Fruit fly (Drosophila melanogaster): Measurements from ENCODE around the gene CG33339.
A peak's percentile ranks its signal among the peaks of the same experiment; 100 is the strongest.

Gene CG33339

DNA sequence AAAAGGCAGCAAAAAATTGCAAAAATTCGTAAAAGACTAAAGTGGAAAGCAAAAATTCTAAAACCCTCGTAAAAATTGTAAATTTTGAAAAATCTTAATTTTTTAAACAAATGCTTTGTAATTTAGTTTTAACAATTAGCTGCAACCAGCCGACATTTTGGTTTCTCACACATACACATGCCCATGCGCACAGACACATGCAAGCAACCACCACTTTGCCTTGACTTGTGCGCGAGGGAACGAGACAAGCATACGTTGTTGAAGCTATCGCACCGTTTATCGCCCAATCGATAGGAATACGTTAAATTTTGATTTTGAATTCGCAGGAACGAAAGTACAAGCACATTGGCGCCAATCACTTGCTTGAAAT is 41.3 kb upstream of the CG33339 start (continued):
- no peak for TF ChIP-seq fd102C (GFP tag; optimal IDR thresholded peaks at IDR 0.05)
- TF ChIP-seq Gug (GFP tag; IDR thresholded peaks at IDR 0.05): no peak
- no peak for TF ChIP-seq Usf (GFP tag; optimal IDR thresholded peaks at IDR 0.05)
- no peak for TF ChIP-seq CG3163 (GFP tag; optimal IDR thresholded peaks at IDR 0.05)
- no peak for TF ChIP-seq CG10431 (GFP tag; optimal IDR thresholded peaks at IDR 0.05)
- TF ChIP-seq CG16813 (GFP tag; IDR thresholded peaks at IDR 0.05; ENCODE audit: partially characterized antibody): peak; percentile 57
- no peak for TF ChIP-seq Hr3 (GFP tag; optimal IDR thresholded peaks at IDR 0.05)
- TF ChIP-seq CG5180 (GFP tag; optimal IDR thresholded peaks at IDR 0.05): no peak
- TF ChIP-seq CG14014 (GFP tag; IDR thresholded peaks at IDR 0.05): no peak
- TF ChIP-seq ewg (GFP tag; optimal IDR thresholded peaks at IDR 0.05): peak; percentile 99
- no peak for TF ChIP-seq Stat92E (GFP tag; optimal IDR thresholded peaks at IDR 0.05)
- no peak for TF ChIP-seq Awh (GFP tag; IDR thresholded peaks at IDR 0.05)
- TF ChIP-seq CG8359 (GFP tag; optimal IDR thresholded peaks at IDR 0.05; ENCODE audit: borderline replicate concordance): no peak
- TF ChIP-seq CG4820 (GFP tag; optimal IDR thresholded peaks at IDR 0.05): no peak
- TF ChIP-seq MBD-R2 (GFP tag; IDR thresholded peaks at IDR 0.05): peak; percentile 49
- no peak for TF ChIP-seq CG6813 (GFP tag; optimal IDR thresholded peaks at IDR 0.05)
- peak; percentile 39; the same call in 1 of the 2 replicates for TF ChIP-seq CG42726 (GFP tag; IDR thresholded peaks at IDR 0.05; ENCODE audit: partially characterized antibody)
- no peak for TF ChIP-seq Lpt (GFP tag; optimal IDR thresholded peaks at IDR 0.05)
- no peak for TF ChIP-seq ttk (GFP tag; IDR thresholded peaks at IDR 0.05)
- no peak for TF ChIP-seq sug (tag; optimal IDR thresholded peaks at IDR 0.05)
- no peak for TF ChIP-seq CG10274 (GFP tag; optimal IDR thresholded peaks at IDR 0.05)
- TF ChIP-seq D19A (tag; optimal IDR thresholded peaks at IDR 0.05): no peak
- TF ChIP-seq CG13624 (GFP tag; optimal IDR thresholded peaks at IDR 0.05): no peak
- no peak for TF ChIP-seq tup (GFP tag; optimal IDR thresholded peaks at IDR 0.05)
- no peak for TF ChIP-seq CG1529 (GFP tag; optimal IDR thresholded peaks at IDR 0.05)
- TF ChIP-seq CG11723 (GFP tag; optimal IDR thresholded peaks at IDR 0.05): no peak
- TF ChIP-seq CG12071 (GFP tag; optimal IDR thresholded peaks at IDR 0.05): no peak
- no peak for TF ChIP-seq lov (optimal IDR thresholded peaks at IDR 0.05)
- TF ChIP-seq lov (GFP tag; IDR thresholded peaks at IDR 0.05): no peak
- TF ChIP-seq btn (GFP tag; optimal IDR thresholded peaks at IDR 0.05): no peak
- peak; percentile 11; the same call in 1 of the 3 replicates for TF ChIP-seq CG14860 (GFP tag; IDR thresholded peaks at IDR 0.05; ENCODE audit: partially characterized antibody)
- TF ChIP-seq sqz (GFP tag; optimal IDR thresholded peaks at IDR 0.05): no peak
- TF ChIP-seq cato (GFP tag; optimal IDR thresholded peaks at IDR 0.05; ENCODE audit: borderline replicate concordance): no peak
- peak; percentile 43; the same call in 1 of the 2 replicates for TF ChIP-seq CG2129 (GFP tag; IDR thresholded peaks at IDR 0.05; ENCODE audit: partially characterized antibody)
- peak; percentile 38; the same call in 1 of the 3 replicates for TF ChIP-seq Doc3 (GFP tag; IDR thresholded peaks at IDR 0.05; ENCODE audit: partially characterized antibody)
- TF ChIP-seq B-H2 (GFP tag; optimal IDR thresholded peaks at IDR 0.05): no peak
- TF ChIP-seq Optix (GFP tag; IDR thresholded peaks at IDR 0.05): no peak
- no peak for TF ChIP-seq CG3995 (GFP tag; optimal IDR thresholded peaks at IDR 0.05)
- TF ChIP-seq fu2 (GFP tag; optimal IDR thresholded peaks at IDR 0.05): no peak
- TF ChIP-seq ind (GFP tag; optimal IDR thresholded peaks at IDR 0.05): no peak
- TF ChIP-seq fd64A (GFP tag; optimal IDR thresholded peaks at IDR 0.05): no peak
- no peak for TF ChIP-seq CG4282 (GFP tag; optimal IDR thresholded peaks at IDR 0.05)
- TF ChIP-seq slbo (GFP tag; IDR thresholded peaks at IDR 0.05): no peak
- TF ChIP-seq CG9876 (GFP tag; optimal IDR thresholded peaks at IDR 0.05): no peak
- no peak for TF ChIP-seq odd (GFP tag; optimal IDR thresholded peaks at IDR 0.05)
- TF ChIP-seq CG13894 (tag; optimal IDR thresholded peaks at IDR 0.05): no peak
- TF ChIP-seq CG6689 (GFP tag; IDR thresholded peaks at IDR 0.05): no peak
- no peak for TF ChIP-seq chm (GFP tag; IDR thresholded peaks at IDR 0.05)
- TF ChIP-seq CG6654 (GFP tag; optimal IDR thresholded peaks at IDR 0.05): no peak
- no peak for TF ChIP-seq ERR (GFP tag; optimal IDR thresholded peaks at IDR 0.05)
- TF ChIP-seq gfzf (GFP tag; optimal IDR thresholded peaks at IDR 0.05): peak; percentile 13

All from whole organism, embryonic.